Fruit fly (Drosophila melanogaster): Measurements from ENCODE around the gene wts.

DNA sequence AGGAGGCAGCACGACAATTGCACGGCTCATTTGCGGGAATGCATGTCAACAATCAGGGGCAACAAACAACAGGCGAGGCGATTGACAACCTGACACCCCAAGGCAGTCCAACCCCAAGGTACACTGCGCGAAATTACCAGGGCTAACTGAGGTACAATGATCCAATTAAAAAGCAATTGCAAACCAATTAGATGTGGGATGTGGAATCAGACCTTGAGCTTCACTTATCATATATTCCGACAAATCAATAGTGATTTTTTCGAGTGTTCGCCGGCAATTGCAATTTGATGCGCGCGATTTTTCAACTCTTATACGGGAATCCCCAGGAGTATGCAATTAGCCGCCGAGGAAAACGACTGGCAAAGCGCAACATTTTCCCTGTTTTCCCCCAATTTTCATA lies 59.4 kb downstream of the wts start:
- no peak for TF ChIP-seq CG13204 (GFP tag; optimal IDR thresholded peaks at IDR 0.05)
- TF ChIP-seq CG10348 (GFP tag; IDR thresholded peaks at IDR 0.05) = no peak
- TF ChIP-seq CG9948 (tag; optimal IDR thresholded peaks at IDR 0.05) = no peak
- TF ChIP-seq Pif1A (GFP tag; optimal IDR thresholded peaks at IDR 0.05) = no peak
- TF ChIP-seq EcR (GFP tag; optimal IDR thresholded peaks at IDR 0.05) = no peak
- no peak for TF ChIP-seq CG12605 (GFP tag; IDR thresholded peaks at IDR 0.05)
- no peak for TF ChIP-seq CG8301 (tag; optimal IDR thresholded peaks at IDR 0.05)
- no peak for TF ChIP-seq gl (tag; optimal IDR thresholded peaks at IDR 0.05)
- TF ChIP-seq Snoo (tag; optimal IDR thresholded peaks at IDR 0.05) = no peak
- TF ChIP-seq CG17806 (tag; optimal IDR thresholded peaks at IDR 0.05) = no peak
- no peak for TF ChIP-seq CG8159 (tag; optimal IDR thresholded peaks at IDR 0.05)
- TF ChIP-seq CG34367 (tag; optimal IDR thresholded peaks at IDR 0.05) = no peak
- no peak for TF ChIP-seq CG15710 (tag; optimal IDR thresholded peaks at IDR 0.05)
- peak; percentile 30; the same call in 1 of the 2 replicates for TF ChIP-seq CG32121 (GFP tag; IDR thresholded peaks at IDR 0.05)
